Worm (Caenorhabditis elegans): ENCODE data around the gene rnp-1.

- no peak for TF ChIP-seq snpc-4 (tag; optimal IDR thresholded peaks at IDR 0.05)
- no peak for TF ChIP-seq nhr-237 (tag; optimal IDR thresholded peaks at IDR 0.05)
- no peak for TF ChIP-seq nhr-76 (tag; optimal IDR thresholded peaks at IDR 0.05)
- TF ChIP-seq elt-3 (tag; optimal IDR thresholded peaks at IDR 0.05): no peak
- TF ChIP-seq ceh-39 (tag; optimal IDR thresholded peaks at IDR 0.05): no peak
- no peak for TF ChIP-seq unc-62 (GFP tag; optimal IDR thresholded peaks at IDR 0.05)
- TF ChIP-seq elt-1 (tag; optimal IDR thresholded peaks at IDR 0.05; ENCODE audit: borderline replicate concordance, insufficient read depth): no peak
These were observed 17.9 kb downstream of the rnp-1 start for ce11 chrV:12209951-12210350.
